Fruit fly (Drosophila melanogaster) whole organism, pupa: ENCODE results near the gene CG12538.

ENCODE experiments used
- CG10348 ChIP-seq: fragments of 200-800 bp; sonication (Bioruptor generic); IDR thresholded peaks from 2 replicates; pipeline ENCODE4 v1.3.6; 2022; ENCODE audit warnings: missing biosample characterization, missing genetic modification characterization
- CG12605 ChIP-seq: fragments of 200-800 bp; sonication (Bioruptor generic); IDR thresholded peaks from 2 replicates; pipeline ENCODE4 v1.3.6; 2022; ENCODE audit warnings: missing biosample characterization, missing genetic modification characterization
- CG14655 ChIP-seq: fragments of 200-800 bp; sonication (Bioruptor generic); optimal IDR thresholded peaks from 3 replicates; lab custom pipeline; 2017; ENCODE audit warnings: mild to moderate bottlenecking, missing biosample characterization, missing genetic modification reagents, missing genetic modification characterization
- CG17806 ChIP-seq: fragments of 200-800 bp; sonication (Bioruptor generic); optimal IDR thresholded peaks from 2 replicates; lab custom pipeline; 2018; ENCODE audit warnings: missing biosample characterization, mild to moderate bottlenecking, missing genetic modification characterization, moderate library complexity
- CG32121 ChIP-seq: fragments of 200-800 bp; sonication (Bioruptor generic); IDR thresholded peaks from 2 replicates; pipeline ENCODE4 v1.3.6; 2022; ENCODE audit warnings: missing biosample characterization, missing genetic modification characterization
- CG34367 ChIP-seq: fragments of 200-800 bp; sonication (Bioruptor generic); optimal IDR thresholded peaks from 2 replicates; lab custom pipeline; 2018; ENCODE audit warnings: missing biosample characterization, mild to moderate bottlenecking, missing genetic modification characterization
- CG4496 ChIP-seq: fragments of 200-800 bp; sonication (Bioruptor generic); IDR thresholded peaks from 3 replicates; pipeline ENCODE4 v1.3.6; 2022; ENCODE audit warnings: missing biosample characterization, missing genetic modification characterization
- CG8301 ChIP-seq: fragments of 200-800 bp; sonication (Bioruptor generic); optimal IDR thresholded peaks from 2 replicates; lab custom pipeline; 2018; ENCODE audit warnings: missing biosample characterization, mild to moderate bottlenecking, missing genetic modification characterization
- CG9948 ChIP-seq: fragments of 200-800 bp; sonication (Bioruptor generic); optimal IDR thresholded peaks from 2 replicates; lab custom pipeline; 2018; ENCODE audit warnings: missing biosample characterization, mild to moderate bottlenecking, missing genetic modification characterization, moderate library complexity
- EcR ChIP-seq: fragments of 200-800 bp; sonication (Bioruptor generic); optimal IDR thresholded peaks from 3 replicates; lab custom pipeline; 2019; ENCODE audit warnings: missing biosample characterization, missing genetic modification characterization, mild to moderate bottlenecking, moderate library complexity, missing genetic modification reagents
- Ets98B ChIP-seq: fragments of 200-800 bp; sonication (Bioruptor generic); IDR thresholded peaks from 2 replicates; pipeline ENCODE4 v1.3.6; 2022; ENCODE audit warnings: missing biosample characterization, missing genetic modification characterization
- Pif1A ChIP-seq: fragments of 200-800 bp; sonication (Bioruptor generic); optimal IDR thresholded peaks from 3 replicates; lab custom pipeline; 2016; ENCODE audit warnings: missing biosample characterization, missing genetic modification characterization
- Snoo ChIP-seq: fragments of 200-800 bp; sonication (Bioruptor generic); optimal IDR thresholded peaks from 3 replicates; lab custom pipeline; 2017; ENCODE audit warnings: missing biosample characterization, mild to moderate bottlenecking, missing genetic modification characterization, inconsistent platforms
- gl ChIP-seq: fragments of 200-800 bp; sonication (Bioruptor generic); optimal IDR thresholded peaks from 2 replicates; lab custom pipeline; 2018; ENCODE audit warnings: missing biosample characterization, mild to moderate bottlenecking, missing genetic modification characterization

DNA sequence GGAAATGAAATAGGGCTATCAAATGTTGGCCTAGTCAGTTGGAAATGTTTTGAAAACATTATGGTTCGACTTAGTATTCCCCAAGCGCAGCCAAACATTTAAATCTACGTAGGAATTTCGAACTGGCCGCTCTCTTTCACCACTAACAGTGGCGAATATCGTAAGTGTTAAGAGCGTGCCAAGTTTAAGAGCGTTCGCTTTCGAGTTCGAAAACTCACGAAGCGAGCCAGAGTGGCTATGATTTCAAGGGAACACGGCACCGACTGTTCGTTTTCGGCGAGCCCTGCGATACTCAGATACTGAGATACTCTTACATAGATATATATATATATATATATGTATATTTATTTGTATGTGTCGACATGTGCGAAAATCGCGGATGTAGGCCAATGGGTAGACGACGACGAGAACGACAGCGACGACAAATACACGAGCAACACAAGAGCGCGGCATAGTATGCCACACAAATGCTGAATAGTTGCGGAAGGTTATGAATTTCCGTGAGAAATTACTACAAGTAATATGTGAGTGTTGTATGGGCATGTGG lies 15.5 kb upstream of the CG12538 start:
- TF ChIP-seq CG10348 (GFP tag; lab: Robert Waterston, UW) (no peak), CG14655 (GFP tag; lab: Kevin White, UChicago) (no peak), CG32121 (GFP tag; lab: Robert Waterston, UW) (no peak), CG9948 (tag; lab: Kevin White, UChicago) (no peak), EcR (GFP tag; lab: Kevin White, UChicago) (no peak), gl (tag; lab: Kevin White, UChicago) (no peak), CG12605 (no peak), Pif1A (GFP tag; lab: Kevin White, UChicago) (no peak), Ets98B (GFP tag; lab: Robert Waterston, UW) (no peak), CG17806 (no peak), CG34367 (tag; lab: Kevin White, UChicago) (no peak), Snoo (tag; lab: Kevin White, UChicago) (no peak), CG8301 (tag; lab: Kevin White, UChicago) (no peak), CG4496 (GFP tag; lab: Robert Waterston, UW) (no peak)
